Worm (Caenorhabditis elegans) whole organism, late embryonic: ENCODE measurements around the gene T24H10.5.

Experiments
- F13H6.1 ChIP-seq: sonication (generic microtip); optimal IDR thresholded peaks from 2 replicates; lab custom pipeline; 2016; ENCODE audit warnings: missing genetic modification characterization, missing compliant biosample characterization
- ama-1 ChIP-seq: fragments of 150-350 bp; optimal IDR thresholded peaks from 2 replicates; lab custom pipeline; 2014
- dve-1 ChIP-seq: sonication (generic microtip); optimal IDR thresholded peaks from 2 replicates; lab custom pipeline; 2017; ENCODE audit warnings: antibody characterized with exemption, mild to moderate bottlenecking, missing genetic modification characterization, missing compliant biosample characterization
- elt-2 ChIP-seq: sonication (generic microtip); optimal IDR thresholded peaks from 2 replicates; lab custom pipeline; 2016; ENCODE audit warnings: missing genetic modification reagents, missing genetic modification characterization, missing compliant biosample characterization
- fax-1 ChIP-seq: sonication (generic microtip); optimal IDR thresholded peaks from 2 replicates; lab custom pipeline; 2016; ENCODE audit warnings: missing genotype, missing genetic modification characterization, missing compliant biosample characterization
- nhr-232 ChIP-seq: sonication (generic microtip); optimal IDR thresholded peaks from 2 replicates; lab custom pipeline; 2016; ENCODE audit warnings: missing genetic modification characterization, missing compliant biosample characterization
- pag-3 ChIP-seq: sonication (generic microtip); optimal IDR thresholded peaks from 2 replicates; lab custom pipeline; 2016; ENCODE audit warnings: missing compliant biosample characterization, missing genetic modification characterization, borderline replicate concordance
- rnt-1 ChIP-seq: sonication (generic microtip); optimal IDR thresholded peaks from 2 replicates; lab custom pipeline; 2016; ENCODE audit warnings: missing genetic modification characterization, missing compliant biosample characterization
- unc-42 ChIP-seq: sonication (generic microtip); optimal IDR thresholded peaks from 2 replicates; lab custom pipeline; 2016; ENCODE audit warnings: missing genotype, missing genetic modification characterization, missing compliant biosample characterization

DNA sequence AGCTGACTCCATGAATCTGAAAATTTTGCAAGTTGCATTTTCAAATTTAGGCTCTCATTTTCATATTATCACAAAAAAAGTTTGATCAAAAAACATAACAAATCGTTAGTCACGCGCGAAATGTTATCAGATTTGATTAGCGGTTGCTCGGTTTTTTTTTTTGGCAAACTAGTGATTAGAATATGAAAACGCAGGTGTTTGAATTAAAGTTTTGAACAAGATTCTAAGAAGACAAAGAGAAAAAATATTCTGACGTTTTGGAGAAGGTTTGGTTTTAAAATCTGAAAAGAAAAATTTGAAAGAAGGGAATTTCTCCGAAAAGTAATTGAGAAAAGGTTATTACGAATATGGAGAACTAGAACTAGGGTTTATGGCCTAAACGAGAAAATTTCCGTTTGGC, 43.5 kb downstream of the T24H10.5 start:
- TF ChIP-seq nhr-232 = no peak
- TF ChIP-seq rnt-1 = no peak
- TF ChIP-seq fax-1 (tag; lab: Kevin White, UChicago) = no peak
- no peak for TF ChIP-seq ama-1 (lab: Kevin White, UChicago)
- no peak for TF ChIP-seq F13H6.1 (tag; lab: Kevin White, UChicago)
- TF ChIP-seq dve-1 (tag; lab: Kevin White, UChicago) = no peak
- no peak for TF ChIP-seq pag-3 (tag; lab: Kevin White, UChicago)
- no peak for TF ChIP-seq unc-42 (tag; lab: Kevin White, UChicago)
- no peak for TF ChIP-seq elt-2
